Fruit fly (Drosophila melanogaster): Measurements from ENCODE around the gene Serinc.

Serinc gene

dm6 chr3L:16383056-16383455 is 29.5 kb upstream of the Serinc start:
- TF ChIP-seq crp (GFP tag; optimal IDR thresholded peaks at IDR 0.05) = no peak
- TF ChIP-seq GATAe (GFP tag; conservative IDR thresholded peaks at IDR 0.05) = no peak
- no peak for TF ChIP-seq Meics (GFP tag; optimal IDR thresholded peaks at IDR 0.05)
- TF ChIP-seq chinmo (GFP tag; IDR thresholded peaks at IDR 0.05; ENCODE audit: partially characterized antibody) = 0 out of 4 replicates have a peak, but pooled peaks have one; percentile 30
- TF ChIP-seq p53 (GFP tag; optimal IDR thresholded peaks at IDR 0.05) = no peak
- no peak for TF ChIP-seq pnt (GFP tag; optimal IDR thresholded peaks at IDR 0.05)
- TF ChIP-seq gcm2 (GFP tag; optimal IDR thresholded peaks at IDR 0.05) = no peak
- no peak for TF ChIP-seq H15 (GFP tag; IDR thresholded peaks at IDR 0.05)
- peak; percentile 20 for TF ChIP-seq grn (GFP tag; optimal IDR thresholded peaks at IDR 0.05)
- TF ChIP-seq CG7745 (tag; optimal IDR thresholded peaks at IDR 0.05) = no peak
- no peak for TF ChIP-seq CG10959 (GFP tag; IDR thresholded peaks at IDR 0.05)
- no peak for TF ChIP-seq gem (tag; optimal IDR thresholded peaks at IDR 0.05)
- peak in 1 of 2 experiments; percentile 87 for TF ChIP-seq Pdp1 (GFP tag; optimal IDR thresholded peaks at IDR 0.05)
- TF ChIP-seq CG32532 (GFP tag; IDR thresholded peaks at IDR 0.05) = no peak
- TF ChIP-seq exex (tag; optimal IDR thresholded peaks at IDR 0.05) = peak; percentile 79
- no peak for TF ChIP-seq C15 (GFP tag; IDR thresholded peaks at IDR 0.05)
- no peak for TF ChIP-seq h (optimal IDR thresholded peaks at IDR 0.05)

dm6 chr3L:16384145-16384705 is 28.3 kb upstream of the Serinc start:
- TF ChIP-seq Chrac-16 (GFP tag; optimal IDR thresholded peaks at IDR 0.05) = no peak
- TF ChIP-seq CG10543 (GFP tag; optimal IDR thresholded peaks at IDR 0.05) = peak; percentile 11
- TF ChIP-seq kah (GFP tag; optimal IDR thresholded peaks at IDR 0.05) = peak; percentile 40
- TF ChIP-seq sug (tag; optimal IDR thresholded peaks at IDR 0.05) = peak; percentile 66
- TF ChIP-seq H2.0 (GFP tag; IDR thresholded peaks at IDR 0.05) = no peak
- 0 out of 3 replicates have a peak, but pooled peaks have one; percentile 25 for TF ChIP-seq CG11560 (tag; IDR thresholded peaks at IDR 0.05)
- TF ChIP-seq Oaz (GFP tag; IDR thresholded peaks at IDR 0.05) = no peak
- TF ChIP-seq Med (GFP tag) = peak; percentile 71
- TF ChIP-seq exex (tag; optimal IDR thresholded peaks at IDR 0.05) = peak; percentile 61
- peak; percentile 44 for TF ChIP-seq sens (GFP tag)
- peak in 1 of 2 experiments; percentile 13 for TF ChIP-seq Pdp1 (GFP tag; optimal IDR thresholded peaks at IDR 0.05)
- peak; percentile 3 for TF ChIP-seq CG2678 (tag; optimal IDR thresholded peaks at IDR 0.05)
- TF ChIP-seq CG14014 (GFP tag; IDR thresholded peaks at IDR 0.05) = 0 out of 2 replicates have a peak, but pooled peaks have one; percentile 6
- peak; percentile 27 for TF ChIP-seq mirr (GFP tag; optimal IDR thresholded peaks at IDR 0.05)
- peak; percentile 44; the same call in 1 of the 2 replicates for TF ChIP-seq Drgx (GFP tag; IDR thresholded peaks at IDR 0.05)
- TF ChIP-seq ro (GFP tag; IDR thresholded peaks at IDR 0.05) = 0 out of 2 replicates have a peak, but pooled peaks have one; percentile 11
- no peak for TF ChIP-seq CG11696 (GFP tag; IDR thresholded peaks at IDR 0.05)
- no peak for TF ChIP-seq chinmo (GFP tag; IDR thresholded peaks at IDR 0.05; ENCODE audit: partially characterized antibody)
- peak; percentile 49 for TF ChIP-seq nom (GFP tag; optimal IDR thresholded peaks at IDR 0.05)
- TF ChIP-seq Dref (GFP tag; IDR thresholded peaks at IDR 0.05) = peak; percentile 9; the same call in 1 of the 2 replicates
- no peak for TF ChIP-seq cato (GFP tag; optimal IDR thresholded peaks at IDR 0.05; ENCODE audit: borderline replicate concordance)

- TF ChIP-seq Dp (GFP tag; optimal IDR thresholded peaks at IDR 0.05) = no peak
- no peak for TF ChIP-seq Meics (GFP tag; optimal IDR thresholded peaks at IDR 0.05)
- no peak for TF ChIP-seq ems (GFP tag; optimal IDR thresholded peaks at IDR 0.05)
- TF ChIP-seq CG18599 (GFP tag; optimal IDR thresholded peaks at IDR 0.05) = no peak
- TF ChIP-seq Sox100B (GFP tag; optimal IDR thresholded peaks at IDR 0.05) = no peak
- no peak for TF ChIP-seq CG15514 (GFP tag; optimal IDR thresholded peaks at IDR 0.05)
- no peak for TF ChIP-seq CG3281 (GFP tag; optimal IDR thresholded peaks at IDR 0.05)
- TF ChIP-seq ci (GFP tag; IDR thresholded peaks at IDR 0.05) = no peak
- no peak for TF ChIP-seq bigmax (GFP tag; optimal IDR thresholded peaks at IDR 0.05)
- TF ChIP-seq CHES-1-like (GFP tag; optimal IDR thresholded peaks at IDR 0.05) = no peak
- no peak for TF ChIP-seq CG31441 (GFP tag; IDR thresholded peaks at IDR 0.05)
- TF ChIP-seq CG15073 (GFP tag; optimal IDR thresholded peaks at IDR 0.05) = no peak
- TF ChIP-seq Optix (GFP tag; IDR thresholded peaks at IDR 0.05) = no peak
- no peak for TF ChIP-seq gem (tag; optimal IDR thresholded peaks at IDR 0.05)
- TF ChIP-seq jing (GFP tag; optimal IDR thresholded peaks at IDR 0.05) = no peak
- no peak for TF ChIP-seq wor (GFP tag; IDR thresholded peaks at IDR 0.05)
These were observed 27.2 kb upstream of the Serinc start for dm6 chr3L:16385252-16385879.

Measured in whole organism, embryonic.